Fruit fly (Drosophila melanogaster) Kc167 (cell line): ENCODE measurements around the gene CG5946.

Source experiments
- Myc ChIP-seq: fragments of >200 bp; optimal IDR thresholded peaks from 2 replicates; lab custom pipeline; 2017; ENCODE audit warnings: missing external identifiers
- Sin3A ChIP-seq: fragments of >200 bp; optimal IDR thresholded peaks from 2 replicates; lab custom pipeline; 2018; ENCODE audit warnings: missing external identifiers
- h ChIP-seq: fragments of >200 bp; optimal IDR thresholded peaks from 3 replicates; lab custom pipeline; 2018; ENCODE audit warnings: missing external identifiers
- insv ChIP-seq: fragments of >200 bp; optimal IDR thresholded peaks from 3 replicates; lab custom pipeline; 2018; ENCODE audit warnings: missing external identifiers
- psq ChIP-seq: fragments of >200 bp; optimal IDR thresholded peaks from 2 replicates; lab custom pipeline; 2017; ENCODE audit warnings: missing external identifiers
- ttk ChIP-seq: sonication (Bioruptor generic); optimal IDR thresholded peaks from 2 replicates; lab custom pipeline; 2017; ENCODE audit warnings: missing external identifiers

DNA sequence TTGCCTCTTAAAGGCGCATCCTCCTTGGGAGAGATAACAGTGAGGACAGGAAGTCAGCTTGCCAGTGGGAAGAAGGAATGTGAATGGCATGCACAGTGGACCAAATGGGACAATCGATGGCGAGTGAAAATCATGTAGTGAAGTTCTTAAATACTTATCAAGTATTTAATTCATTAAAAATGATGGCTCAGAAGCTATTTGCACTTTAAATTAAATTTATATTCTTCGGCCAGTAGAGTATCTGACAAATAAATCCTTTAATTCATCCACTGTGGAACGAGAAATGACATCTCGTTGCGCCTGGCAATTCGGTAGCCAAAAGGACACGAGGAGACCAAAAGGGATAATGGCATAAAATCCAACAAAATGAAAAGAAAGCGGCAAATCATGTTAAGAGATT lies 47.3 kb upstream of the CG5946 start:
- TF ChIP-seq Sin3A (lab: Kevin White, UChicago) (no peak), ttk (lab: Kevin White, UChicago) (no peak), Myc (lab: Kevin White, UChicago) (no peak), insv (lab: Kevin White, UChicago) (no peak), h (lab: Kevin White, UChicago) (no peak), psq (lab: Kevin White, UChicago) (no peak)
